Fruit fly (Drosophila melanogaster) Kc167 (cell line): ENCODE data around the gene CG46318.

Experiments used
- Myc ChIP-seq: fragments of >200 bp; optimal IDR thresholded peaks from 2 replicates; lab custom pipeline; 2017; ENCODE audit warnings: missing external identifiers
- Sin3A ChIP-seq: fragments of >200 bp; optimal IDR thresholded peaks from 2 replicates; lab custom pipeline; 2018; ENCODE audit warnings: missing external identifiers
- h ChIP-seq: fragments of >200 bp; optimal IDR thresholded peaks from 3 replicates; lab custom pipeline; 2018; ENCODE audit warnings: missing external identifiers
- insv ChIP-seq: fragments of >200 bp; optimal IDR thresholded peaks from 3 replicates; lab custom pipeline; 2018; ENCODE audit warnings: missing external identifiers
- psq ChIP-seq: fragments of >200 bp; optimal IDR thresholded peaks from 2 replicates; lab custom pipeline; 2017; ENCODE audit warnings: missing external identifiers
- ttk ChIP-seq: sonication (Bioruptor generic); optimal IDR thresholded peaks from 2 replicates; lab custom pipeline; 2017; ENCODE audit warnings: missing external identifiers

Gene CG46318

dm6 chr3R:18669812-18670211, 10.6 kb upstream of the CG46318 start:
- no peak for TF ChIP-seq Myc
- TF ChIP-seq insv, result no peak

- TF ChIP-seq psq (lab: Kevin White, UChicago) (no peak), ttk (no peak), Sin3A (no peak), h (no peak), Myc (no peak), insv (no peak)
Observed at dm6 chr3R:18670441-18671111, 9.8 kb upstream of the CG46318 start.

dm6 chr3R:18671112-18671729, 9.2 kb upstream of the CG46318 start, which contains the start of gene CG31230:
Gene CG31230 (plus strand): TSS chr3R:18671679.
- TF ChIP-seq Myc (no peak), psq (lab: Kevin White, UChicago) (no peak), Sin3A (no peak), h (no peak)

DNA sequence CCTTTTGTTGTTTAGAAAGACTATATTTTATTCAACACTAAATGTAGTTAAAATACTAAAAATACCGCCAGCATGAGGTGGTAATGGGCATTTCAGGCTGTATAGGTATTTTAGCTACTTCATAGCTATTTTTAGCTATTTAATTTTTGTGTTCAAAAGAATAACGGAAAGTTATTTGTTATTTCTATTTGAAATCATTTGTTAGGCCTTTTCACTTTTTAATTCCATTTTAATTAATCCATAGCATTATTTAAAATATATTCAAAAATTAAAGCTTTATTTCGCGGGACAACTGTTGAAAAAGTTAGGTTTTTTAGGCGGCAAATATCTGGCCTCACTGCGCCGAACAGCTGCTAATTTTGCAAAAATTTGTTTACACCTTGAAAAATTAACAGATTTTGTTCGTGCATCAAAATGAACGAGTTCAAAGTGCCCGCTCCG, 2.9 kb upstream of the CG46318 start, which contains the start of the genes dind and CG7706:
Gene dind (minus strand): TSS at position 40 of the 441 bp plus-strand sequence.
Gene CG7706 (plus strand): TSS at position 319 of the 441 bp plus-strand sequence.
- no peak for TF ChIP-seq psq (lab: Kevin White, UChicago)
- no peak for TF ChIP-seq h
- TF ChIP-seq Sin3A, result no peak
- no peak for TF ChIP-seq ttk
- no peak for TF ChIP-seq Myc
- TF ChIP-seq insv, result no peak

DNA sequence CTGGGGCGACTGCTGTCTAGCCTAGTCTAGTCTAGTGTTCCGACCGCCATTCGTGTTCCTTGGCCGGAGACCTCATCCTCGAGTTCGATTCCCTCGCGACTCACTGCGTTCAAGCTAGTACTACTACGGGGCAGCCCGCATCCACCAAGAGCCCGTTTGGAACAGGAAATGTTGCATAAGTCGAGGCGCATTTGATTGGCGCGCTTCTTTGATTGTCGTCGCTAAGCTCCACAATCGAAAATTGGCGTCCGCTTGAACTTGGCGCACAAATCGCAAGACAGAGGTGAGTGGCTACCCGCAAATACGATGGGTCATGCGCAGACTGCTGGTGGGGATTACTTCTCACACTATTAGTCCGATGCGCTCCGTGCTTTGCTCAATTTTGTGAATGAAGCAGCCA, 650 bp downstream of the CG46318 start:
- no peak for TF ChIP-seq Sin3A
- TF ChIP-seq Myc, result no peak
- TF ChIP-seq h, result no peak
- no peak for TF ChIP-seq psq (lab: Kevin White, UChicago)
- TF ChIP-seq insv, result no peak
- no peak for TF ChIP-seq ttk

DNA sequence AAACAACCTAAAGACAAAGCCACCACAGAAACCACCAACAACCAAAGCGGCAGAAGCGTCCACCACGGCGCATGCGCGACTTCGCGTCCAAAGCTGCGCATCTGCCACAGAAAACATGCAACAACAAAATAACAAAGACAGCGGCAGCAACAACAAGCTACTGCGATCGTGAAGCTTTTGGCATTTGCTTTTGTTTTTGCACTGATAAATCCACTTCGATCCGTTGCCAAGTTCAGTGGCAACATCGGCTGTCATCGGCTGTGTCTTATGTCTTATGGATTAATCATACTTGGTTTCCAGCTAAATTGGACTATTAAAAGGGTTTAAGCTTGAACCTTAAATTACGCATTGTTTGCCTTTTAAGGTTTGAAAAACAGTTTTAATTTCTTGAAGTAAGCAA, 12.2 kb downstream of the CG46318 start, which contains the start of gene Muc91C:
Gene Muc91C (minus strand): TSS at position 101 of the 400 bp plus-strand sequence.
- no peak for TF ChIP-seq psq (lab: Kevin White, UChicago)
- no peak for TF ChIP-seq insv
- TF ChIP-seq Sin3A, result no peak
- TF ChIP-seq h, result no peak
- no peak for TF ChIP-seq ttk
- TF ChIP-seq Myc, result no peak

dm6 chr3R:18693611-18694010, 13.2 kb downstream of the CG46318 start, which contains the start of gene CG14300:
Gene CG14300 (minus strand): TSS chr3R:18693711.
- TF ChIP-seq Myc, result no peak
- TF ChIP-seq Sin3A, result no peak
- no peak for TF ChIP-seq insv
- no peak for TF ChIP-seq psq (lab: Kevin White, UChicago)
- TF ChIP-seq ttk, result no peak
- TF ChIP-seq h, result no peak

- TF ChIP-seq psq (lab: Kevin White, UChicago) (no peak), h (no peak), ttk (no peak), Myc (no peak), Sin3A (no peak), insv (no peak)
Observed at dm6 chr3R:18694952-18695351, 14.5 kb downstream of the CG46318 start, which contains the start of gene CG34282. Gene CG34282 (plus strand): TSS chr3R:18695252.

DNA sequence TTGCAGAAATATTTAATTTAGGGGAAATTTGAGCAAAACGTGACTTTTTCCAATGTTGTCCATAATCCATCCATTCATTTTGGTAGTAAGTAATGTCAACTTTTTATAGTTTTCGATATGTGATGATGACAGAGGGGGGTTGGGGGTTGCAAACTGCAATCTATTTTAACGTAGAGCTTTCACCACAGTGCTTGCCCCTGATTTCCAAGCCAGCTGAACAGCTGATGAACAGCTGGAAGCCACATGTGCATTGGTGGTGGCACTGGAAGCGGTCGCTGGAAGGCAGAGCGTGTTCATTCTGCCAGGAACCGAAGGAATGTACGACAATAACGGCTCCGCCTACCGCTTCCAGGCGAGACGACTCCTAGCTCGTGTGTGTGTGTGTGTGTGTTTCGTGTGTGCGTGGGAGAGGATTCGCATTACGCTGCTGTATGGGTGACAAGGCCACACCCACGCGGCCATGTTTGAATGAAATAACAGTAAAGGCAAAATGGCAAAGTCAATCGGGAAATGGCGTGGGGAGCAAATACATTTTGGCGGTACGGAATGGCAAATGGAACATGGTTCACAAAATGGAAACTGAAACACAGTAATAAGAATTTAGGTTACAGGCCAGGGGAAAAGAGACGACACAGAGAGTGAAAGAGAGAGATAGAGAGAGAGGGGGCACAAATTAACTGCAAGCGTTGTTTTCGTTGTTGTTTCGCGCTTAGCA, 18.6 kb downstream of the CG46318 start:
- TF ChIP-seq Myc (no peak), h (no peak), insv (no peak), psq (lab: Kevin White, UChicago) (no peak), ttk (no peak), Sin3A (no peak)

dm6 chr3R:18703514-18703913, 23.1 kb downstream of the CG46318 start:
- TF ChIP-seq Sin3A (no peak), psq (lab: Kevin White, UChicago) (no peak), h (no peak), Myc (no peak), insv (no peak), ttk (no peak)

DNA sequence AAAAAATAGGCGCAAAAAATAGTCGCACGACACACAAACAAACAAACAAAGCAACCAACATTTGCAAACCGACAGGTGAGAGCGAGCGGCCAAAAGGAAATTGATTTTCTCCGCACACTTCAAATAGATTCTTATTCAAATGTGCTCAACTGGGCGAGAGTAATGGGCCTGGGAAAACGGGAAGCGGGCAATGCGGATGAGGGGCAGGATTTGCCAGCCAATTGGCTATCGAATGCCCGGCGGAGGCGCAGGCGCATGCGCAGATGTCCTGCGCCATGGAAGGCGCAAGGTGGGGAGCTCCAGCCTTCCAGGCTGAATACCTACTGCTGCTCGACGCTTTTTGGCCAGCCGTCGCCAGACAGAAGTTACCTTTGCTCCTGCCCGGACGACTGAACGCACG, 24.7 kb downstream of the CG46318 start, which contains the start of the genes ChAT and VAChT:
Gene ChAT (plus strand): TSS at position 352 of the 400 bp plus-strand sequence.
Gene VAChT (plus strand): TSS at position 352 of the 400 bp plus-strand sequence.
- TF ChIP-seq insv (no peak), h (no peak), Myc (no peak), Sin3A (no peak), ttk (no peak), psq (lab: Kevin White, UChicago) (no peak)

- TF ChIP-seq Sin3A, result no peak
- no peak for TF ChIP-seq ttk
Observed at dm6 chr3R:18706289-18706688, 25.9 kb downstream of the CG46318 start.

DNA sequence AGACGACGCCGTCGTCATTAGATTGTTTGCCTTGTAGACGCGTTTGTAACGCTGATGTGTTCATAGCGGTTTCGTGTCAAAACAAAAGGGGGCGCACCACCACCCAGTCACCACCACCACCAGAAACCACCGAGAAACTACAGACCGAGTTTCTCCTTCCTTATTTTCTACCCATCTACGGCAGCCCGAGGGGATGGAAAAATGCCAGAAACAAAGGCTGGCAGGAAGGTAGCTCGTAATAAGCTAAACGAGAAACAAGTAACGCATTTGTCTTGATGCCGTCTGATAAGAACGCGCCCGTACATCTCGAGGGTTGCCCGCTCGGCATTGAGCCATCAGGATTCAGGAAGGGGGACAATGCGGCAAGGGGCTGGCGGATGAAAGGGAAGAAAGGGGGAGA, 27.1 kb downstream of the CG46318 start:
- TF ChIP-seq ttk, result no peak
